Worm (Caenorhabditis elegans) whole organism, L3 larva: ENCODE measurements around the gene sre-16.

Source experiments
- ceh-82 ChIP-seq: fragments of 150-350 bp; optimal IDR thresholded peaks from 2 replicates; lab custom pipeline; 2014; ENCODE audit warnings: missing biosample characterization, missing genetic modification characterization
- elt-2 ChIP-seq: sonication (generic microtip); optimal IDR thresholded peaks from 2 replicates; lab custom pipeline; 2016; ENCODE audit warnings: missing genetic modification reagents, mild to moderate bottlenecking, missing genetic modification characterization, missing compliant biosample characterization
- hmg-11 ChIP-seq: sonication (generic microtip); optimal IDR thresholded peaks from 2 replicates; lab custom pipeline; 2016; ENCODE audit warnings: missing genetic modification characterization, missing compliant biosample characterization
- nhr-12 ChIP-seq: fragments of 150-350 bp; optimal IDR thresholded peaks from 2 replicates; lab custom pipeline; 2014; ENCODE audit warnings: missing biosample characterization, missing genetic modification characterization
- nhr-25 ChIP-seq: sonication (generic microtip); optimal IDR thresholded peaks from 2 replicates; lab custom pipeline; 2017; ENCODE audit warnings: missing biosample characterization, missing genetic modification characterization
- nhr-77 ChIP-seq: fragments of 150-350 bp; optimal IDR thresholded peaks from 2 replicates; lab custom pipeline; 2014; ENCODE audit warnings: missing biosample characterization, missing genetic modification characterization
- pqm-1 ChIP-seq: fragments of 150-350 bp; optimal IDR thresholded peaks from 2 replicates; lab custom pipeline; 2017; ENCODE audit warnings: missing biosample characterization, missing genetic modification characterization, inconsistent platforms
- sea-2 ChIP-seq: fragments of 150-350 bp; sonication (generic microtip); optimal IDR thresholded peaks from 4 replicates; lab custom pipeline; 2014; ENCODE audit warnings: missing biosample characterization, missing genetic modification reagents, missing genetic modification characterization
- unc-39 ChIP-seq: sonication (generic microtip); optimal IDR thresholded peaks from 4 replicates; lab custom pipeline; 2017; ENCODE audit warnings: missing biosample characterization, missing genetic modification characterization

DNA sequence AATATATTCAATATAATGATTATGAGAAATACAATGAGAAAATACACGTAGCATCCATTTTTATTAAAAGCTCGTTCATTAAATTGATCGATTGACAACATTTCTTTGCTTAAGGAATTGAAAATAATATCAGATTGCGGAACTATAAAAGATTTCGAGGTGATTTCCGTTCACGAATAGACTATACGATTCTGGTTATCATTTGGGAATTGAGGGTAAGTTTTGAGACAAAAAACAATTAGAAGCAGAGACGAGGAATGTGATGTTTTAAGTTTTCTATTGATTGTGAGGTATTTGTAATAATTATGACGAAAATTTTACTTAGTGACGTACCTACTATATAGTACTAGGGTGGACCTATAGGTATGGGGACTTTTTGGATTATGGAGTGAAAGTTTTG, 2.9 kb upstream of the sre-16 start, which contains the start of gene sre-19:
- TF ChIP-seq elt-2 (tag; lab: Kevin White, UChicago) (no peak), hmg-11 (tag; lab: Kevin White, UChicago) (no peak), pqm-1 (tag; lab: Kevin White, UChicago) (no peak), sea-2 (GFP tag; lab: Kevin White, UChicago) (no peak), nhr-77 (no peak), ceh-82 (tag; lab: Kevin White, UChicago) (no peak), unc-39 (tag; lab: Kevin White, UChicago) (no peak), nhr-12 (no peak), nhr-25 (no peak)
